Worm (Caenorhabditis elegans) whole organism, L1 larva: ENCODE results near the gene ocr-1.

Experiments
- F16B12.6 ChIP-seq: fragments of 150-350 bp; optimal IDR thresholded peaks from 2 replicates; lab custom pipeline; 2014; ENCODE audit warnings: missing biosample characterization, missing genetic modification characterization
- Y116A8C.19 ChIP-seq: sonication (generic microtip); optimal IDR thresholded peaks from 2 replicates; lab custom pipeline; 2016; ENCODE audit warnings: missing compliant biosample characterization, missing genetic modification characterization, borderline replicate concordance
- alr-1 ChIP-seq: fragments of 200-800 bp; sonication (Bioruptor generic); optimal IDR thresholded peaks from 2 replicates; lab custom pipeline; 2018; ENCODE audit warnings: borderline replicate concordance, mild to moderate bottlenecking, missing genetic modification characterization, missing compliant biosample characterization
- ceh-63 ChIP-seq: fragments of 200-800 bp; sonication (Bioruptor generic); optimal IDR thresholded peaks from 2 replicates; lab custom pipeline; 2018; ENCODE audit warnings: mild to moderate bottlenecking, missing genetic modification characterization, missing compliant biosample characterization
- ceh-8 ChIP-seq: fragments of 200-800 bp; sonication (Bioruptor generic); optimal IDR thresholded peaks from 2 replicates; lab custom pipeline; 2018; ENCODE audit warnings: mild to moderate bottlenecking, missing genetic modification characterization, moderate library complexity, missing compliant biosample characterization
- ceh-82 ChIP-seq, 3 experiments: fragments of 150-350 bp in 1 of 3; sonication (generic microtip) in 2 of 3; optimal IDR thresholded peaks; 2 replicates each; lab custom pipeline; 2014 to 2017; ENCODE audit warnings: missing biosample characterization in 3 of 3, missing genetic modification characterization in 3 of 3
- ceh-90 ChIP-seq: sonication (generic microtip); optimal IDR thresholded peaks from 2 replicates; lab custom pipeline; 2016; ENCODE audit warnings: missing genetic modification characterization, missing compliant biosample characterization
- dpl-1 ChIP-seq, 3 experiments: fragments of 150-350 bp in 2 of 3; sonication (generic microtip) in 1 of 3; optimal IDR thresholded peaks; 2 replicates each; lab custom pipeline; 2014 to 2017; ENCODE audit warnings: missing biosample characterization in 3 of 3, missing genetic modification characterization in 3 of 3, missing genetic modification reagents in 3 of 3
- dsc-1 ChIP-seq: sonication (generic microtip); optimal IDR thresholded peaks from 2 replicates; lab custom pipeline; 2016; ENCODE audit warnings: mild to moderate bottlenecking, missing genetic modification characterization, missing compliant biosample characterization
- egl-13 ChIP-seq: sonication (generic microtip); optimal IDR thresholded peaks from 2 replicates; lab custom pipeline; 2016; ENCODE audit warnings: missing genotype, missing genetic modification reagents, missing genetic modification characterization, missing compliant biosample characterization
- egl-27 ChIP-seq, 2 experiments: fragments of 150-350 bp in 1 of 2; sonication (generic microtip); optimal IDR thresholded peaks; 3 replicates each; lab custom pipeline; 2017 to 2018; ENCODE audit warnings: missing biosample characterization in 2 of 2, missing genetic modification characterization in 2 of 2, missing genetic modification reagents in 2 of 2
- fos-1 ChIP-seq: fragments of 150-350 bp; optimal IDR thresholded peaks from 2 replicates; lab custom pipeline; 2014; ENCODE audit warnings: missing biosample characterization, missing genetic modification characterization
- grh-1 ChIP-seq: fragments of 200-800 bp; sonication (Bioruptor generic); IDR thresholded peaks from 2 replicates; pipeline ENCODE4 v1.3.6; 2022; ENCODE audit warnings: missing genetic modification reagents, missing genetic modification characterization, missing compliant biosample characterization
- hlh-17 ChIP-seq: fragments of 200-800 bp; sonication (Bioruptor generic); optimal IDR thresholded peaks from 2 replicates; lab custom pipeline; 2018; ENCODE audit warnings: missing genetic modification characterization, mild to moderate bottlenecking, missing compliant biosample characterization, moderate library complexity, borderline replicate concordance
- hpl-2 ChIP-seq: fragments of 150-350 bp; optimal IDR thresholded peaks from 2 replicates; lab custom pipeline; 2014; ENCODE audit warnings: missing biosample characterization, missing genetic modification reagents, missing genetic modification characterization
- isw-1 ChIP-seq: fragments of 200-800 bp; sonication (Bioruptor generic); IDR thresholded peaks from 2 replicates; pipeline ENCODE4 v1.3.6; 2022; ENCODE audit warnings: missing genetic modification characterization, missing compliant biosample characterization
- lin-14 ChIP-seq: fragments of 200-800 bp; sonication (Bioruptor generic); optimal IDR thresholded peaks from 2 replicates; lab custom pipeline; 2018; ENCODE audit warnings: mild to moderate bottlenecking, missing genetic modification characterization, moderate library complexity, missing compliant biosample characterization
- lin-15B ChIP-seq: fragments of 150-350 bp; sonication (generic microtip); optimal IDR thresholded peaks from 3 replicates; lab custom pipeline; 2014; ENCODE audit warnings: missing biosample characterization, missing genetic modification characterization
- lsy-2 ChIP-seq, 2 experiments: fragments of 150-350 bp; optimal IDR thresholded peaks; 2 replicates each; lab custom pipeline; 2014; ENCODE audit warnings: missing biosample characterization in 2 of 2, missing genetic modification characterization in 2 of 2
- mdl-1 ChIP-seq, 2 experiments: fragments of 150-350 bp; optimal IDR thresholded peaks; 2 replicates each; lab custom pipeline; 2014 to 2017; ENCODE audit warnings: missing biosample characterization in 2 of 2, missing genetic modification characterization in 2 of 2, inconsistent platforms in 1 of 2
- mef-2 ChIP-seq: fragments of 150-350 bp; optimal IDR thresholded peaks from 2 replicates; lab custom pipeline; 2014; ENCODE audit warnings: missing biosample characterization, missing genetic modification characterization
- nhr-20 ChIP-seq: sonication (generic microtip); optimal IDR thresholded peaks from 2 replicates; lab custom pipeline; 2016; ENCODE audit warnings: mild to moderate bottlenecking, missing genetic modification characterization, missing compliant biosample characterization
- nhr-47 ChIP-seq: sonication (generic microtip); optimal IDR thresholded peaks from 2 replicates; lab custom pipeline; 2016; ENCODE audit warnings: mild to moderate bottlenecking, missing genetic modification characterization, moderate library complexity, missing compliant biosample characterization
- nhr-71 ChIP-seq: sonication (generic microtip); optimal IDR thresholded peaks from 2 replicates; lab custom pipeline; 2016; ENCODE audit warnings: mild to moderate bottlenecking, missing genetic modification characterization, moderate library complexity, missing compliant biosample characterization
- nhr-84 ChIP-seq: sonication (generic microtip); optimal IDR thresholded peaks from 2 replicates; lab custom pipeline; 2017; ENCODE audit warnings: missing biosample characterization, missing genetic modification characterization
- pag-3 ChIP-seq: sonication (generic microtip); optimal IDR thresholded peaks from 2 replicates; lab custom pipeline; 2017; ENCODE audit warnings: missing genetic modification characterization, mild to moderate bottlenecking, missing compliant biosample characterization, antibody characterized with exemption, borderline replicate concordance; ENCODE audit not compliant: insufficient read depth
- snu-23 ChIP-seq: sonication (generic microtip); optimal IDR thresholded peaks from 2 replicates; lab custom pipeline; 2016; ENCODE audit warnings: missing genetic modification characterization, missing compliant biosample characterization
- sox-4 ChIP-seq: sonication (generic microtip); optimal IDR thresholded peaks from 2 replicates; lab custom pipeline; 2016; ENCODE audit warnings: missing genetic modification characterization, missing compliant biosample characterization
- sptf-1 ChIP-seq: fragments of 150-350 bp; optimal IDR thresholded peaks from 2 replicates; lab custom pipeline; 2014; ENCODE audit warnings: missing biosample characterization, missing genetic modification characterization
- sup-37 ChIP-seq: fragments of 200-800 bp; sonication (Bioruptor generic); optimal IDR thresholded peaks from 2 replicates; lab custom pipeline; 2018; ENCODE audit warnings: mild to moderate bottlenecking, missing genetic modification characterization, missing compliant biosample characterization
- unc-30 ChIP-seq: sonication (generic microtip); optimal IDR thresholded peaks from 2 replicates; lab custom pipeline; 2017; ENCODE audit warnings: missing biosample characterization, missing genetic modification characterization
- unc-86 ChIP-seq: sonication (generic microtip); optimal IDR thresholded peaks from 2 replicates; lab custom pipeline; 2016; ENCODE audit warnings: missing genetic modification characterization, missing compliant biosample characterization
- unc-98 ChIP-seq: fragments of 200-800 bp; sonication (Bioruptor generic); IDR thresholded peaks from 2 replicates; pipeline ENCODE4 v1.3.6; 2022; ENCODE audit warnings: missing genetic modification characterization, missing compliant biosample characterization
- xbp-1 ChIP-seq: sonication (generic microtip); optimal IDR thresholded peaks from 2 replicates; lab custom pipeline; 2016; ENCODE audit warnings: missing genetic modification characterization, missing compliant biosample characterization
- ztf-11 ChIP-seq, 2 experiments: sonication (generic microtip); optimal IDR thresholded peaks; 2 replicates each; lab custom pipeline; 2016 to 2017; ENCODE audit warnings: missing genetic modification characterization in 2 of 2, missing biosample characterization in 1 of 2, missing compliant biosample characterization in 1 of 2
- ztf-4 ChIP-seq: fragments of 150-350 bp; optimal IDR thresholded peaks from 2 replicates; lab custom pipeline; 2014; ENCODE audit warnings: missing biosample characterization, missing genetic modification characterization

Gene ocr-1

ce11 chrV:10793498-10793897 lies 29.3 kb downstream of the ocr-1 start, which contains the start of gene ule-3:
ule-3 (plus strand) TSS chrV:10793798.
- TF ChIP-seq snu-23 (no peak), xbp-1 (tag; lab: Kevin White, UChicago) (no peak)

- TF ChIP-seq sox-4 (tag; lab: Kevin White, UChicago), result no peak
- TF ChIP-seq lin-15B, result no peak
- no peak for TF ChIP-seq egl-27 (tag; optimal IDR thresholded peaks at IDR 0.05; lab: Kevin White, UChicago)
- no peak for TF ChIP-seq lsy-2 (tag; optimal IDR thresholded peaks at IDR 0.05; lab: Kevin White, UChicago)
- TF ChIP-seq dsc-1 (tag; lab: Kevin White, UChicago), result no peak
- no peak for TF ChIP-seq nhr-71 (tag; lab: Kevin White, UChicago)
- no peak for TF ChIP-seq ztf-4 (tag; lab: Kevin White, UChicago)
- TF ChIP-seq F16B12.6 (tag; lab: Kevin White, UChicago), result no peak
- TF ChIP-seq nhr-20 (tag; lab: Kevin White, UChicago), result no peak
- TF ChIP-seq ztf-11 (tag; optimal IDR thresholded peaks at IDR 0.05; lab: Kevin White, UChicago), result no peak
- no peak for TF ChIP-seq grh-1 (GFP tag; lab: Robert Waterston, UW)
Observed at ce11 chrV:10794463-10794862, 30.3 kb downstream of the ocr-1 start.

ce11 chrV:10795494-10795893 lies 31.3 kb downstream of the ocr-1 start, which contains the start of gene D1054.19:
D1054.19 (plus strand) TSS chrV:10795794.
- no peak for TF ChIP-seq egl-13 (tag; lab: Kevin White, UChicago)
- no peak for TF ChIP-seq mef-2
- no peak for TF ChIP-seq ceh-63 (GFP tag; lab: Kevin White, UChicago)
- no peak for TF ChIP-seq hlh-17 (GFP tag; lab: Kevin White, UChicago)
- no peak for TF ChIP-seq ceh-90 (tag; lab: Kevin White, UChicago)
- TF ChIP-seq mdl-1 (tag; optimal IDR thresholded peaks at IDR 0.05; lab: Kevin White, UChicago), result no peak
- no peak for TF ChIP-seq ceh-8 (GFP tag; lab: Kevin White, UChicago)
- TF ChIP-seq sptf-1 (tag; lab: Kevin White, UChicago), result no peak
- no peak for TF ChIP-seq isw-1
- TF ChIP-seq ztf-11 (tag; optimal IDR thresholded peaks at IDR 0.05; lab: Kevin White, UChicago), result no peak
- TF ChIP-seq fos-1 (tag; lab: Kevin White, UChicago), result no peak
- TF ChIP-seq alr-1 (tag; lab: Kevin White, UChicago), result no peak
- no peak for TF ChIP-seq dpl-1 (GFP tag; optimal IDR thresholded peaks at IDR 0.05; lab: Kevin White, UChicago)
- TF ChIP-seq nhr-47 (tag; lab: Kevin White, UChicago), result no peak
- TF ChIP-seq ztf-4 (tag; lab: Kevin White, UChicago), result no peak
- no peak for TF ChIP-seq unc-98 (GFP tag; lab: Robert Waterston, UW)

ce11 chrV:10798090-10798489 lies 33.9 kb downstream of the ocr-1 start, which contains the start of gene srh-184:
srh-184 (minus strand) TSS chrV:10798190.
- TF ChIP-seq hlh-17 (GFP tag; lab: Kevin White, UChicago) (no peak), sup-37 (GFP tag; lab: Kevin White, UChicago) (no peak), nhr-84 (tag; lab: Kevin White, UChicago) (no peak), pag-3 (tag; lab: Kevin White, UChicago) (no peak), ceh-82 (tag; optimal IDR thresholded peaks at IDR 0.05; lab: Kevin White, UChicago) (no peak), unc-30 (tag; lab: Kevin White, UChicago) (no peak), Y116A8C.19 (no peak), egl-13 (tag; lab: Kevin White, UChicago) (no peak), hpl-2 (GFP tag; lab: Kevin White, UChicago) (no peak), egl-27 (tag; optimal IDR thresholded peaks at IDR 0.05; lab: Kevin White, UChicago) (no peak), unc-86 (tag; lab: Kevin White, UChicago) (no peak), mef-2 (no peak), lin-14 (GFP tag; lab: Kevin White, UChicago) (no peak), sptf-1 (tag; lab: Kevin White, UChicago) (no peak)
